Worm (Caenorhabditis elegans): ENCODE data around the gene F54E2.2.

F54E2.2 gene

ce11 chrV:2758437-2758836 is 37.7 kb upstream of the F54E2.2 start:
- TF ChIP-seq mdl-1 (tag; optimal IDR thresholded peaks at IDR 0.05), result no peak
- TF ChIP-seq jun-1 (tag; optimal IDR thresholded peaks at IDR 0.05), result no peak
- no peak for TF ChIP-seq fkh-2 (tag; optimal IDR thresholded peaks at IDR 0.05)
- TF ChIP-seq skn-1 (tag; optimal IDR thresholded peaks at IDR 0.05), result no peak
- TF ChIP-seq nhr-237 (tag; optimal IDR thresholded peaks at IDR 0.05), result no peak
- TF ChIP-seq tbx-2 (tag; optimal IDR thresholded peaks at IDR 0.05), result no peak
- no peak for TF ChIP-seq nfya-1 (tag; optimal IDR thresholded peaks at IDR 0.05; ENCODE audit: insufficient read depth)
- no peak for TF ChIP-seq elt-2 (tag; optimal IDR thresholded peaks at IDR 0.05)

DNA sequence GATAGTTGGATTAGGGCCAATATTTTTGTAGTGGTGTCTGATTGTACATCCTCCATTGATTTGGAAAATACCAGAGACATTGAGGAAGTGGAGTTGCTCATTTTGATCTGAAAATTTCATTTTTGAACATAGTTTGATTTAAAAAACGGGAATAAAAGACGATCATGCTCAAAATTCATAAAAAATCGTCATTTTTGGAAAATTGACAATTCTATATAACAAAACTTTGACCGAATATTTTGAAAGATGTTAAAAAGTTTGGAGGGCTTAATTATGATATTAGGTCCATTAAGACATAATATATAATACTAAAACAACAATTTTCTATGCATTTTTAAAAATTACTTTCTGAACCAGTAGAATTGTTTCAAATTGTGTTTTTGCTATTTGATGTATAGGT is 36.6 kb upstream of the F54E2.2 start, which contains the start of gene srg-58:
srg-58 (minus strand) TSS at position 101 of the 400 bp plus-strand sequence.
- TF ChIP-seq R02D3.7 (tag; optimal IDR thresholded peaks at IDR 0.05) (no peak), elt-2 (tag; optimal IDR thresholded peaks at IDR 0.05) (no peak), nhr-237 (tag; optimal IDR thresholded peaks at IDR 0.05) (no peak), nhr-43 (tag; optimal IDR thresholded peaks at IDR 0.05; ENCODE audit: poor library complexity, severe bottlenecking) (no peak), sea-2 (GFP tag; optimal IDR thresholded peaks at IDR 0.05) (no peak), unc-62 (GFP tag; optimal IDR thresholded peaks at IDR 0.05) (no peak), daf-12 (tag; optimal IDR thresholded peaks at IDR 0.05) (no peak), nhr-76 (tag; optimal IDR thresholded peaks at IDR 0.05) (no peak), nhr-12 (tag; optimal IDR thresholded peaks at IDR 0.05) (no peak), eor-1 (tag; optimal IDR thresholded peaks at IDR 0.05) (no peak), ama-1 (optimal IDR thresholded peaks at IDR 0.05) (no peak), elt-3 (tag; optimal IDR thresholded peaks at IDR 0.05) (no peak), ceh-9 (tag; optimal IDR thresholded peaks at IDR 0.05) (no peak), nhr-28 (tag; optimal IDR thresholded peaks at IDR 0.05) (no peak), ceh-82 (tag; optimal IDR thresholded peaks at IDR 0.05) (no peak), skn-1 (tag; optimal IDR thresholded peaks at IDR 0.05) (no peak), mml-1 (tag; optimal IDR thresholded peaks at IDR 0.05) (no peak), nhr-67 (tag; optimal IDR thresholded peaks at IDR 0.05) (no peak), unc-39 (tag; optimal IDR thresholded peaks at IDR 0.05) (no peak), ztf-4 (tag; optimal IDR thresholded peaks at IDR 0.05) (no peak)

ce11 chrV:2761470-2761869 is 34.6 kb upstream of the F54E2.2 start:
- no peak for TF ChIP-seq sea-2 (GFP tag; optimal IDR thresholded peaks at IDR 0.05)
- no peak for TF ChIP-seq fos-1 (tag; optimal IDR thresholded peaks at IDR 0.05)
- no peak for TF ChIP-seq pha-4 (tag; optimal IDR thresholded peaks at IDR 0.05)
- TF ChIP-seq lin-39 (tag; optimal IDR thresholded peaks at IDR 0.05), result no peak
- no peak for TF ChIP-seq fkh-10 (GFP tag; optimal IDR thresholded peaks at IDR 0.05)
- no peak for TF ChIP-seq ztf-4 (tag; optimal IDR thresholded peaks at IDR 0.05)
- no peak for TF ChIP-seq elt-2 (tag; optimal IDR thresholded peaks at IDR 0.05)
- no peak for TF ChIP-seq ZK546.5 (tag; optimal IDR thresholded peaks at IDR 0.05)
- no peak for TF ChIP-seq eor-1 (tag; optimal IDR thresholded peaks at IDR 0.05)
- no peak for TF ChIP-seq ceh-82 (tag; optimal IDR thresholded peaks at IDR 0.05)
- no peak for TF ChIP-seq elt-1 (tag; optimal IDR thresholded peaks at IDR 0.05)
- no peak for TF ChIP-seq nhr-23 (tag; optimal IDR thresholded peaks at IDR 0.05)
- no peak for TF ChIP-seq elt-3 (tag; optimal IDR thresholded peaks at IDR 0.05)
- no peak for TF ChIP-seq mml-1 (tag; optimal IDR thresholded peaks at IDR 0.05)
- no peak for TF ChIP-seq nfya-1 (tag; optimal IDR thresholded peaks at IDR 0.05; ENCODE audit: insufficient read depth)

- TF ChIP-seq lin-39 (tag; optimal IDR thresholded peaks at IDR 0.05) (no peak), R02D3.7 (tag; optimal IDR thresholded peaks at IDR 0.05) (no peak), nfya-1 (tag; optimal IDR thresholded peaks at IDR 0.05; ENCODE audit: insufficient read depth) (no peak)
Measured at ce11 chrV:2763105-2763504, 33.0 kb upstream of the F54E2.2 start, which contains the start of gene R05D8.7. R05D8.7 (minus strand) TSS chrV:2763208.

- no peak for TF ChIP-seq egl-5 (tag; optimal IDR thresholded peaks at IDR 0.05)
- TF ChIP-seq elt-2 (tag; optimal IDR thresholded peaks at IDR 0.05), result peak; percentile 74
- peak; percentile 82 for TF ChIP-seq pqm-1 (tag; optimal IDR thresholded peaks at IDR 0.05)
Measured at ce11 chrV:2765052-2765451, 31.0 kb upstream of the F54E2.2 start, which contains the start of gene dhs-14. dhs-14 (minus strand) TSS chrV:2765200.

Data from whole organism, L3 larva.